Worm (Caenorhabditis elegans) whole organism, L3 larva: ENCODE data around the gene smu-2.

ENCODE experiments used
- ceh-82 ChIP-seq: fragments of 150-350 bp; optimal IDR thresholded peaks from 2 replicates; lab custom pipeline; 2014; ENCODE audit warnings: missing biosample characterization, missing genetic modification characterization
- elt-3 ChIP-seq, 3 experiments: fragments of 150-350 bp in 1 of 3; sonication (generic microtip) in 2 of 3; optimal IDR thresholded peaks; 2 replicates in 2 of 3; 4 replicates in 1 of 3; lab custom pipeline; 2014 to 2017; ENCODE audit warnings: missing biosample characterization in 3 of 3, missing genetic modification characterization in 3 of 3
- mdl-1 ChIP-seq: fragments of 150-350 bp; optimal IDR thresholded peaks from 2 replicates; lab custom pipeline; 2014; ENCODE audit warnings: missing biosample characterization, missing genetic modification characterization
- nhr-25 ChIP-seq: sonication (generic microtip); optimal IDR thresholded peaks from 2 replicates; lab custom pipeline; 2017; ENCODE audit warnings: missing biosample characterization, missing genetic modification characterization
- nhr-77 ChIP-seq: fragments of 150-350 bp; optimal IDR thresholded peaks from 2 replicates; lab custom pipeline; 2014; ENCODE audit warnings: missing biosample characterization, missing genetic modification characterization
- snpc-4 ChIP-seq: fragments of 150-350 bp; optimal IDR thresholded peaks from 2 replicates; lab custom pipeline; 2014; ENCODE audit warnings: missing biosample characterization, missing genetic modification characterization

- TF ChIP-seq elt-3 (tag; optimal IDR thresholded peaks at IDR 0.05; lab: Kevin White, UChicago) (no peak), snpc-4 (tag; lab: Kevin White, UChicago) (no peak), nhr-77 (no peak), ceh-82 (tag; lab: Kevin White, UChicago) (no peak), mdl-1 (no peak), nhr-25 (no peak)
Observed at ce11 chrII:3504717-3505116, 22.5 kb downstream of the smu-2 start, which contains the start of gene cyh-1.
